Fruit fly (Drosophila melanogaster): ENCODE results near the gene Gr98d.

dm6 chr3R:27579422-27579821 lies 33.6 kb downstream of the Gr98d start:
- TF ChIP-seq CG6854 (GFP tag; optimal IDR thresholded peaks at IDR 0.05): no peak
- TF ChIP-seq OdsH (GFP tag; optimal IDR thresholded peaks at IDR 0.05): no peak
- TF ChIP-seq CG32006 (GFP tag; optimal IDR thresholded peaks at IDR 0.05): no peak
- TF ChIP-seq pdm3 (GFP tag; optimal IDR thresholded peaks at IDR 0.05): no peak
- TF ChIP-seq CG3032 (tag; optimal IDR thresholded peaks at IDR 0.05): no peak
- no peak for TF ChIP-seq Ets96B (tag; optimal IDR thresholded peaks at IDR 0.05)
- no peak for TF ChIP-seq CG6808 (GFP tag; optimal IDR thresholded peaks at IDR 0.05)
- TF ChIP-seq CG9139 (GFP tag; optimal IDR thresholded peaks at IDR 0.05): no peak
- no peak for TF ChIP-seq CG34406 (GFP tag; optimal IDR thresholded peaks at IDR 0.05)
- TF ChIP-seq Met (GFP tag; optimal IDR thresholded peaks at IDR 0.05): no peak
- no peak for TF ChIP-seq CG1621 (tag; optimal IDR thresholded peaks at IDR 0.05)

Measured in whole organism, prepupa.